Fruit fly (Drosophila melanogaster) whole organism, larva: ENCODE data around the gene Cyp313a1.

Experiments
- noc ChIP-seq: fragments of 200-800 bp; sonication (Bioruptor generic); optimal IDR thresholded peaks from 3 replicates; lab custom pipeline; 2019; ENCODE audit warnings: missing biosample characterization, mild to moderate bottlenecking, missing genetic modification characterization, moderate library complexity

The Cyp313a1 gene

dm6 chr3R:14560635-14561034 is 39.8 kb downstream of the Cyp313a1 start, which contains the start of gene Jig:
Gene Jig (plus strand): TSS chr3R:14560935.
- TF ChIP-seq noc (tag; lab: Kevin White, UChicago), result no peak

dm6 chr3R:14562040-14562439 is 41.2 kb downstream of the Cyp313a1 start, which contains the start of gene CG14851:
Gene CG14851 (plus strand): TSS chr3R:14562340.
- TF ChIP-seq noc (tag; lab: Kevin White, UChicago), result no peak

dm6 chr3R:14564705-14565064 is 43.8 kb downstream of the Cyp313a1 start, which contains the start of gene CG8087:
Gene CG8087 (minus strand): TSS chr3R:14564805.
- no peak for TF ChIP-seq noc (tag; lab: Kevin White, UChicago)

- no peak for TF ChIP-seq noc (tag; lab: Kevin White, UChicago)
Observed at dm6 chr3R:14565065-14565977, 44.5 kb downstream of the Cyp313a1 start, which contains the start of gene CG14852. Gene CG14852 (plus strand): TSS chr3R:14565927.

dm6 chr3R:14567329-14567728 is 46.5 kb downstream of the Cyp313a1 start, which contains the start of gene CG31313:
Gene CG31313 (minus strand): TSS chr3R:14567429.
- TF ChIP-seq noc (tag; lab: Kevin White, UChicago), result no peak

dm6 chr3R:14567796-14568195 is 46.9 kb downstream of the Cyp313a1 start:
- TF ChIP-seq noc (tag; lab: Kevin White, UChicago), result no peak

- TF ChIP-seq noc (tag; lab: Kevin White, UChicago), result no peak
Observed at dm6 chr3R:14568501-14569137, 47.8 kb downstream of the Cyp313a1 start, which contains the start of gene CG8066. Gene CG8066 (minus strand): TSS chr3R:14568847.

- TF ChIP-seq noc (tag; lab: Kevin White, UChicago), result peak; percentile 36
Observed at dm6 chr3R:14569411-14570107, 48.7 kb downstream of the Cyp313a1 start, which contains the start of gene Cys. Gene Cys (minus strand): TSS chr3R:14569644.
